Worm (Caenorhabditis elegans): ENCODE results near the gene mccc-2.

DNA sequence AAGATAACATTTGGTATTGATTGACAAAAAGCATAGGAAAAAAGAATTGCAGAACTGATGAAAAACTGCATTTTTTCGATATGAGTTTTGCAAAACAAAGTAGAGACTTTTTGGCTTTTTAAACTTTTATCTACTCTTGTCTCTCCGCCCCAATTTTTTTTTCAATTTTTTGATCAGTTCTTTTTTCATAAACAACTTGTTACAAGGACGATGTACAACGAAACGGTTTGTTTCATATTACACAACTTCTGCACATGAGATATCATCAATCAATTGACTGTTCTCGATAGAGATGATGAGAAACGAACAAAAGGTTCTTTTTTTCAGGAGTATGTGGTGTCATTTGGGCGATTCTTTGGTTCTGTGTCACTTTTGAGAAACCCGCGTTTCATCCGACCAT, 49.4 kb upstream of the mccc-2 start, which contains the start of gene ZK512.7:
- TF ChIP-seq sea-1 (GFP tag; conservative IDR thresholded peaks at IDR 0.05): no peak
- no peak for TF ChIP-seq ama-1 (optimal IDR thresholded peaks at IDR 0.05)
- TF ChIP-seq ets-7 (tag; optimal IDR thresholded peaks at IDR 0.05): no peak
- TF ChIP-seq hnd-1 (tag; optimal IDR thresholded peaks at IDR 0.05): no peak
- no peak for TF ChIP-seq aly-1 (tag; optimal IDR thresholded peaks at IDR 0.05)
- no peak for TF ChIP-seq ceh-36 (tag; optimal IDR thresholded peaks at IDR 0.05)
- no peak for TF ChIP-seq hmg-4 (GFP tag; optimal IDR thresholded peaks at IDR 0.05)
- TF ChIP-seq tbx-37 (GFP tag; conservative IDR thresholded peaks at IDR 0.05): no peak
- no peak for TF ChIP-seq F13C5.2 (tag; optimal IDR thresholded peaks at IDR 0.05)
- no peak for TF ChIP-seq tra-4 (tag; optimal IDR thresholded peaks at IDR 0.05)
- TF ChIP-seq B0310.2 (tag; optimal IDR thresholded peaks at IDR 0.05): no peak
- TF ChIP-seq tbx-11 (GFP tag; IDR thresholded peaks at IDR 0.05): no peak
